Worm (Caenorhabditis elegans): ENCODE data around the gene str-101.

DNA sequence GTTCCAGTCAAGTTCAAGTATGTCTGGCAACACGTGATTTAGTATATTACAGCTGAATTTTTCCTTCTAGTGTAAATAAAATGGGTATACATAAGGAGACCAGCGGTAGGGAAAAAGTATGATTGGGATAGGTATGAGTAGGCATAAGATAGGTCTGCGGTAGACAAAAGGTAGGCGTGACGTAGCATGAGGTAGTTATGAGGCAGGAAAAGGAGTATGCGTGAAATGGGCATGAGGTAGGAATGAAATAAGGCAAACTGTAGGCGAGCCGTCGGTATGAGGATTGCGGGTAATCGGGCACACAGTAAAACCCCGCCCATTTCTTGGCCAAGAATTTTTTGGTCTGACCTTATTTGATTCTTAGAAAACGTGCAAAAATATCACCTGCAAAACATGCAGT, 9.6 kb upstream of the str-101 start:
- TF ChIP-seq pha-4 (tag; optimal IDR thresholded peaks at IDR 0.05) (no peak), rnt-1 (tag; optimal IDR thresholded peaks at IDR 0.05) (no peak), zip-5 (tag; optimal IDR thresholded peaks at IDR 0.05) (no peak), odd-2 (tag; optimal IDR thresholded peaks at IDR 0.05) (no peak), nfya-1 (tag; optimal IDR thresholded peaks at IDR 0.05) (no peak), T23F11.4 (GFP tag; optimal IDR thresholded peaks at IDR 0.05) (no peak), npax-4 (tag; optimal IDR thresholded peaks at IDR 0.05) (no peak), ceh-9 (tag; optimal IDR thresholded peaks at IDR 0.05) (no peak), ceh-2 (tag; optimal IDR thresholded peaks at IDR 0.05) (no peak)
